Fruit fly (Drosophila melanogaster) whole organism, embryonic: ENCODE data around the gene CG13407.
A peak's percentile ranks its signal among the peaks of the same experiment; 100 is the strongest.

ENCODE experiments used
- BEAF-32 ChIP-seq: fragments of 200-800 bp; sonication (Bioruptor generic); optimal IDR thresholded peaks from 3 replicates; lab custom pipeline; 2017; ENCODE audit warnings: missing biosample characterization, missing genetic modification characterization, mild to moderate bottlenecking, moderate library complexity, missing genetic modification reagents
- CG10431 ChIP-seq: fragments of 200-800 bp; sonication (Bioruptor generic); optimal IDR thresholded peaks from 3 replicates; lab custom pipeline; 2018; ENCODE audit warnings: missing biosample characterization, mild to moderate bottlenecking, missing genetic modification characterization
- CG10654 ChIP-seq: fragments of 200-800 bp; sonication (Bioruptor generic); optimal IDR thresholded peaks from 2 replicates; lab custom pipeline; 2016; ENCODE audit warnings: missing biosample characterization, missing genetic modification characterization
- CG12236 ChIP-seq: fragments of 200-800 bp; sonication (Bioruptor generic); optimal IDR thresholded peaks from 2 replicates; lab custom pipeline; 2016; ENCODE audit warnings: missing biosample characterization, missing genetic modification characterization
- CG13123 ChIP-seq: fragments of 200-800 bp; sonication (Bioruptor generic); optimal IDR thresholded peaks from 2 replicates; lab custom pipeline; 2016; ENCODE audit warnings: missing biosample characterization, missing genetic modification characterization
- CG14014 ChIP-seq: fragments of 200-800 bp; sonication (Bioruptor generic); IDR thresholded peaks from 2 replicates; pipeline ENCODE4 v1.3.6; 2022; ENCODE audit warnings: missing biosample characterization, missing genetic modification characterization
- CG1529 ChIP-seq: fragments of 200-800 bp; sonication (Bioruptor generic); optimal IDR thresholded peaks from 3 replicates; lab custom pipeline; 2018; ENCODE audit warnings: missing biosample characterization, missing genetic modification characterization
- CG15696 ChIP-seq: fragments of 200-800 bp; sonication (Bioruptor generic); optimal IDR thresholded peaks from 2 replicates; lab custom pipeline; 2019; ENCODE audit warnings: missing biosample characterization, mild to moderate bottlenecking, missing genetic modification characterization, moderate library complexity
- CG1602 ChIP-seq: fragments of 200-800 bp; sonication (Bioruptor generic); optimal IDR thresholded peaks from 3 replicates; lab custom pipeline; 2016; ENCODE audit warnings: missing biosample characterization, missing genetic modification characterization
- CG1647 ChIP-seq: fragments of 200-800 bp; sonication (Bioruptor generic); optimal IDR thresholded peaks from 3 replicates; lab custom pipeline; 2016; ENCODE audit warnings: missing biosample characterization, missing genetic modification characterization
- CG17829 ChIP-seq: fragments of 200-800 bp; optimal IDR thresholded peaks from 2 replicates; lab custom pipeline; 2019; ENCODE audit warnings: missing biosample characterization, mild to moderate bottlenecking, missing genetic modification characterization, moderate library complexity
- CG1832 ChIP-seq: fragments of 200-800 bp; sonication (Bioruptor generic); optimal IDR thresholded peaks from 2 replicates; lab custom pipeline; 2017; ENCODE audit warnings: missing biosample characterization, mild to moderate bottlenecking, missing genetic modification characterization, inconsistent platforms
- CG2875 ChIP-seq: fragments of 200-800 bp; sonication (Bioruptor generic); optimal IDR thresholded peaks from 2 replicates; lab custom pipeline; 2017; ENCODE audit warnings: missing biosample characterization, mild to moderate bottlenecking, missing genetic modification characterization, missing genetic modification reagents
- CG3281 ChIP-seq: fragments of 200-800 bp; sonication (Bioruptor generic); optimal IDR thresholded peaks from 3 replicates; lab custom pipeline; 2017; ENCODE audit warnings: missing biosample characterization, mild to moderate bottlenecking, missing genetic modification characterization
- CG4730 ChIP-seq: fragments of 200-800 bp; sonication (Bioruptor generic); IDR thresholded peaks from 2 replicates; pipeline ENCODE4 v1.3.6; 2022; ENCODE audit warnings: missing biosample characterization, missing genetic modification characterization
- CG6254 ChIP-seq: fragments of 200-800 bp; sonication (Bioruptor generic); optimal IDR thresholded peaks from 3 replicates; lab custom pipeline; 2017; ENCODE audit warnings: mild to moderate bottlenecking, missing biosample characterization, missing genetic modification reagents, missing genetic modification characterization
- CG7372 ChIP-seq: fragments of 200-800 bp; sonication (Bioruptor generic); IDR thresholded peaks from 2 replicates; pipeline ENCODE4 v1.3.6; 2022; ENCODE audit warnings: missing biosample characterization, missing genetic modification characterization
- CG8478 ChIP-seq: fragments of >200 bp; optimal IDR thresholded peaks from 2 replicates; lab custom pipeline; 2018
- D ChIP-seq, 2 experiments: fragments of 200-800 bp in 1 of 2; fragments of >200 bp in 1 of 2; sonication (Bioruptor generic) in 1 of 2; optimal IDR thresholded peaks; 2 replicates in 1 of 2; 3 replicates in 1 of 2; lab custom pipeline; 2017; ENCODE audit warnings: mild to moderate bottlenecking in 1 of 2, missing biosample characterization in 1 of 2, missing genetic modification characterization in 1 of 2, missing genetic modification reagents in 1 of 2
- Dek ChIP-seq: fragments of 200-800 bp; sonication (Bioruptor generic); optimal IDR thresholded peaks from 3 replicates; lab custom pipeline; 2019; ENCODE audit warnings: missing biosample characterization, mild to moderate bottlenecking, missing genetic modification characterization, moderate library complexity
- Doc2 ChIP-seq: fragments of 200-800 bp; sonication (Bioruptor generic); IDR thresholded peaks from 2 replicates; pipeline ENCODE4 v1.3.6; 2022; ENCODE audit warnings: missing biosample characterization, missing genetic modification characterization
- Hey ChIP-seq: fragments of 200-800 bp; sonication (Bioruptor generic); optimal IDR thresholded peaks from 3 replicates; lab custom pipeline; 2018; ENCODE audit warnings: missing biosample characterization, mild to moderate bottlenecking, missing genetic modification characterization
- Hmr ChIP-seq: fragments of 200-800 bp; sonication (Bioruptor generic); optimal IDR thresholded peaks from 3 replicates; lab custom pipeline; 2017; ENCODE audit warnings: mild to moderate bottlenecking, missing biosample characterization, missing genetic modification reagents, missing genetic modification characterization
- Lim3 ChIP-seq: fragments of 200-800 bp; sonication (Bioruptor generic); IDR thresholded peaks from 2 replicates; pipeline ENCODE4 v1.3.6; 2022; ENCODE audit warnings: missing biosample characterization, missing genetic modification characterization
- NC2α ChIP-seq: fragments of 200-800 bp; sonication (Bioruptor generic); optimal IDR thresholded peaks from 2 replicates; lab custom pipeline; 2016; ENCODE audit warnings: missing biosample characterization, missing genetic modification characterization
- Neu2 ChIP-seq: fragments of 200-800 bp; sonication (Bioruptor generic); optimal IDR thresholded peaks from 3 replicates; lab custom pipeline; 2016; ENCODE audit warnings: missing biosample characterization, missing genetic modification characterization, borderline replicate concordance
- Nf-YB ChIP-seq: fragments of 200-800 bp; sonication (Bioruptor generic); optimal IDR thresholded peaks from 3 replicates; lab custom pipeline; 2019; ENCODE audit warnings: missing biosample characterization, mild to moderate bottlenecking, missing genetic modification characterization, moderate library complexity
- PHDP ChIP-seq: fragments of 200-800 bp; sonication (Bioruptor generic); optimal IDR thresholded peaks from 3 replicates; lab custom pipeline; 2018; ENCODE audit warnings: missing biosample characterization, mild to moderate bottlenecking, missing genetic modification characterization, moderate library complexity
- Poxn ChIP-seq: fragments of 200-800 bp; sonication (Bioruptor generic); IDR thresholded peaks from 2 replicates; pipeline ENCODE4 v1.3.6; 2022; ENCODE audit warnings: missing biosample characterization, missing genetic modification characterization
- Ravus ChIP-seq: fragments of 200-800 bp; sonication (Bioruptor generic); IDR thresholded peaks from 2 replicates; pipeline ENCODE4 v1.3.6; 2022; ENCODE audit warnings: missing biosample characterization, missing genetic modification characterization
- Spps ChIP-seq: fragments of 200-800 bp; sonication (Bioruptor generic); optimal IDR thresholded peaks from 2 replicates; lab custom pipeline; 2018; ENCODE audit warnings: missing biosample characterization, mild to moderate bottlenecking, missing genetic modification characterization
- ab ChIP-seq: fragments of 200-800 bp; sonication (Bioruptor generic); optimal IDR thresholded peaks from 2 replicates; lab custom pipeline; 2016; ENCODE audit warnings: missing biosample characterization, missing genetic modification characterization
- ap ChIP-seq: fragments of 200-800 bp; sonication (Bioruptor generic); IDR thresholded peaks from 2 replicates; pipeline ENCODE4 v1.3.6; 2022; ENCODE audit warnings: missing biosample characterization, missing genetic modification characterization
- bigmax ChIP-seq: fragments of 200-800 bp; sonication (Bioruptor generic); optimal IDR thresholded peaks from 2 replicates; lab custom pipeline; 2018; ENCODE audit warnings: missing biosample characterization, mild to moderate bottlenecking, missing genetic modification characterization
- cg ChIP-seq: fragments of 200-800 bp; sonication (Bioruptor generic); optimal IDR thresholded peaks from 3 replicates; lab custom pipeline; 2019; ENCODE audit warnings: missing biosample characterization, mild to moderate bottlenecking, missing genetic modification characterization, moderate library complexity
- ftz-f1 ChIP-seq: fragments of 200-800 bp; sonication (Bioruptor generic); optimal IDR thresholded peaks from 2 replicates; lab custom pipeline; 2016; ENCODE audit warnings: missing biosample characterization, missing genetic modification characterization
- her ChIP-seq: fragments of 200-800 bp; sonication (Bioruptor generic); optimal IDR thresholded peaks from 2 replicates; lab custom pipeline; 2016; ENCODE audit warnings: missing biosample characterization, missing genetic modification characterization
- lilli ChIP-seq: fragments of 200-800 bp; sonication (Bioruptor generic); optimal IDR thresholded peaks from 3 replicates; lab custom pipeline; 2016; ENCODE audit warnings: missing biosample characterization, missing genetic modification characterization
- mirr ChIP-seq: fragments of 200-800 bp; sonication (Bioruptor generic); optimal IDR thresholded peaks from 3 replicates; lab custom pipeline; 2018; ENCODE audit warnings: missing biosample characterization, mild to moderate bottlenecking, missing genetic modification characterization
- nerfin-1 ChIP-seq: fragments of 200-800 bp; sonication (Bioruptor generic); optimal IDR thresholded peaks from 3 replicates; lab custom pipeline; 2019; ENCODE audit warnings: missing biosample characterization, mild to moderate bottlenecking, missing genetic modification characterization, moderate library complexity
- nom ChIP-seq: fragments of 200-800 bp; sonication (Bioruptor generic); optimal IDR thresholded peaks from 2 replicates; lab custom pipeline; 2017; ENCODE audit warnings: missing biosample characterization, missing genetic modification characterization, mild to moderate bottlenecking, moderate library complexity, missing genetic modification reagents
- onecut ChIP-seq: fragments of 200-800 bp; sonication (Bioruptor generic); IDR thresholded peaks from 2 replicates; pipeline ENCODE4 v1.3.6; 2022; ENCODE audit warnings: missing biosample characterization, missing genetic modification characterization
- peb ChIP-seq: fragments of 200-800 bp; sonication (Bioruptor generic); IDR thresholded peaks from 2 replicates; pipeline ENCODE4 v1.3.6; 2022; ENCODE audit warnings: missing biosample characterization, missing genetic modification characterization
- psq ChIP-seq: fragments of 200-800 bp; sonication (Bioruptor generic); optimal IDR thresholded peaks from 2 replicates; lab custom pipeline; 2017; ENCODE audit warnings: missing biosample characterization, missing genetic modification characterization
- seq ChIP-seq: fragments of 200-800 bp; sonication (Bioruptor generic); IDR thresholded peaks from 2 replicates; pipeline ENCODE4 v1.3.6; 2022; ENCODE audit warnings: missing biosample characterization, missing genetic modification characterization
- slou ChIP-seq: fragments of 200-800 bp; sonication (Bioruptor generic); optimal IDR thresholded peaks from 3 replicates; lab custom pipeline; 2016; ENCODE audit warnings: missing biosample characterization, missing genetic modification characterization
- slp2 ChIP-seq: fragments of 200-800 bp; sonication (Bioruptor generic); optimal IDR thresholded peaks from 2 replicates; lab custom pipeline; 2016; ENCODE audit warnings: missing biosample characterization, missing genetic modification characterization
- so ChIP-seq: fragments of 200-800 bp; sonication (Bioruptor generic); IDR thresholded peaks from 3 replicates; pipeline ENCODE4 v1.3.6; 2022; ENCODE audit warnings: missing biosample characterization, missing genetic modification characterization
- sqz ChIP-seq: fragments of 200-800 bp; sonication (Bioruptor generic); optimal IDR thresholded peaks from 3 replicates; lab custom pipeline; 2018; ENCODE audit warnings: missing biosample characterization, mild to moderate bottlenecking, missing genetic modification characterization
- tll ChIP-seq, 2 experiments: fragments of 200-800 bp in 1 of 2; fragments of >200 bp in 1 of 2; sonication (Bioruptor generic) in 1 of 2; optimal IDR thresholded peaks; 2 replicates each; lab custom pipeline; 2017 to 2019; ENCODE audit warnings: missing biosample characterization in 2 of 2, missing genetic modification characterization in 2 of 2, mild to moderate bottlenecking in 1 of 2, moderate library complexity in 1 of 2

The CG13407 gene

dm6 chr3R:22133337-22134014 lies 30.3 kb downstream of the CG13407 start, which contains the start of gene SKIP (continued):
- TF ChIP-seq BEAF-32 (GFP tag; lab: Kevin White, UChicago): peak; percentile 9
- no peak for TF ChIP-seq CG1602 (GFP tag; lab: Kevin White, UChicago)
- no peak for TF ChIP-seq CG1832 (GFP tag; lab: Kevin White, UChicago)
- TF ChIP-seq Dek (tag; lab: Kevin White, UChicago): no peak
- TF ChIP-seq Spps (tag; lab: Kevin White, UChicago): peak; percentile 22
- TF ChIP-seq CG6254: no peak
- TF ChIP-seq CG1529 (GFP tag; lab: Kevin White, UChicago): no peak
- no peak for TF ChIP-seq ap
- peak; percentile 22 for TF ChIP-seq ftz-f1 (GFP tag; lab: Kevin White, UChicago)
- TF ChIP-seq CG15696: no peak
- TF ChIP-seq Ravus (GFP tag; lab: Robert Waterston, UW): no peak
- TF ChIP-seq Hmr (GFP tag; lab: Kevin White, UChicago): peak; percentile 37
- no peak for TF ChIP-seq Hey
- no peak for TF ChIP-seq CG2875 (GFP tag; lab: Kevin White, UChicago)
- TF ChIP-seq so (GFP tag; lab: Robert Waterston, UW): 0 out of 3 replicates have a peak, but pooled peaks have one; percentile 10
- TF ChIP-seq CG13123 (GFP tag; lab: Kevin White, UChicago): no peak
- no peak for TF ChIP-seq Lim3 (GFP tag; lab: Robert Waterston, UW)
- TF ChIP-seq her (GFP tag; lab: Kevin White, UChicago): peak; percentile 46
- peak; percentile 52 for TF ChIP-seq CG3281 (GFP tag; lab: Kevin White, UChicago)
- TF ChIP-seq Poxn (GFP tag; lab: Robert Waterston, UW): no peak
- no peak for TF ChIP-seq ab (GFP tag; lab: Kevin White, UChicago)
- peak; percentile 70 for TF ChIP-seq NC2α (GFP tag; lab: Kevin White, UChicago)
- no peak for TF ChIP-seq CG1647 (GFP tag; lab: Kevin White, UChicago)
- TF ChIP-seq CG10654 (GFP tag; lab: Kevin White, UChicago): no peak
- TF ChIP-seq bigmax (GFP tag; lab: Kevin White, UChicago): no peak
- TF ChIP-seq CG4730: no peak
- no peak for TF ChIP-seq CG12236 (GFP tag; lab: Kevin White, UChicago)
- TF ChIP-seq PHDP (tag; lab: Kevin White, UChicago): peak; percentile 23
- TF ChIP-seq slou (GFP tag; lab: Kevin White, UChicago): no peak
- TF ChIP-seq CG14014 (GFP tag; lab: Robert Waterston, UW): peak; percentile 37; the same call in 1 of the 2 replicates

dm6 chr3R:22134462-22134861 lies 31.2 kb downstream of the CG13407 start:
- no peak for TF ChIP-seq CG7372 (GFP tag; lab: Robert Waterston, UW)
- peak; percentile 12 for TF ChIP-seq psq (GFP tag; lab: Kevin White, UChicago)
- no peak for TF ChIP-seq slp2 (GFP tag; lab: Kevin White, UChicago)
- TF ChIP-seq D (optimal IDR thresholded peaks at IDR 0.05; lab: Kevin White, UChicago): peak; percentile 65
- no peak for TF ChIP-seq D (GFP tag; optimal IDR thresholded peaks at IDR 0.05; lab: Kevin White, UChicago)
- TF ChIP-seq Neu2 (GFP tag; lab: Kevin White, UChicago): peak; percentile 70
- 0 out of 2 replicates have a peak, but pooled peaks have one; percentile 21 for TF ChIP-seq seq (GFP tag; lab: Robert Waterston, UW)
- no peak for TF ChIP-seq mirr (GFP tag; lab: Kevin White, UChicago)
- TF ChIP-seq onecut (GFP tag; lab: Robert Waterston, UW): peak; percentile 78
- TF ChIP-seq Doc2: no peak
- no peak for TF ChIP-seq lilli (GFP tag; lab: Kevin White, UChicago)
- TF ChIP-seq nerfin-1 (tag; lab: Kevin White, UChicago): peak; percentile 24
- TF ChIP-seq CG8478 (lab: Kevin White, UChicago): no peak
- no peak for TF ChIP-seq peb (GFP tag; lab: Robert Waterston, UW)
- peak; percentile 77 for TF ChIP-seq sqz (GFP tag; lab: Kevin White, UChicago)
- TF ChIP-seq nom (GFP tag; lab: Kevin White, UChicago): no peak
- no peak for TF ChIP-seq Nf-YB
- TF ChIP-seq CG10431 (GFP tag; lab: Kevin White, UChicago): peak; percentile 27
- peak; percentile 5 for TF ChIP-seq CG17829 (tag; lab: Kevin White, UChicago)
- TF ChIP-seq cg (GFP tag; lab: Kevin White, UChicago): peak; percentile 73
- peak in 1 of 2 experiments; percentile 27 for TF ChIP-seq tll (GFP tag; optimal IDR thresholded peaks at IDR 0.05; lab: Kevin White, UChicago)
